Fruit fly (Drosophila melanogaster): Measurements from ENCODE around the gene CenG1A.

- no peak for TF ChIP-seq Sox15 (GFP tag; optimal IDR thresholded peaks at IDR 0.05)
- no peak for TF ChIP-seq CG6854 (GFP tag; optimal IDR thresholded peaks at IDR 0.05)
- TF ChIP-seq fd85E (GFP tag; optimal IDR thresholded peaks at IDR 0.05) = no peak
- no peak for TF ChIP-seq Blimp-1 (GFP tag; optimal IDR thresholded peaks at IDR 0.05)
- TF ChIP-seq eg (GFP tag; IDR thresholded peaks at IDR 0.05) = no peak
- no peak for TF ChIP-seq CG11902 (GFP tag; optimal IDR thresholded peaks at IDR 0.05)
- TF ChIP-seq cyc (GFP tag; optimal IDR thresholded peaks at IDR 0.05) = no peak
- no peak for TF ChIP-seq Sox102F (GFP tag; optimal IDR thresholded peaks at IDR 0.05)
These were observed 14.4 kb upstream of the CenG1A start, which contains the start of gene b for dm6 chr2L:13820948-13821347.

Measured in whole organism, prepupa.